Worm (Caenorhabditis elegans): ENCODE measurements around the gene F52H2.5.
A peak's percentile ranks its signal among the peaks of the same experiment; 100 is the strongest.

The F52H2.5 gene

DNA sequence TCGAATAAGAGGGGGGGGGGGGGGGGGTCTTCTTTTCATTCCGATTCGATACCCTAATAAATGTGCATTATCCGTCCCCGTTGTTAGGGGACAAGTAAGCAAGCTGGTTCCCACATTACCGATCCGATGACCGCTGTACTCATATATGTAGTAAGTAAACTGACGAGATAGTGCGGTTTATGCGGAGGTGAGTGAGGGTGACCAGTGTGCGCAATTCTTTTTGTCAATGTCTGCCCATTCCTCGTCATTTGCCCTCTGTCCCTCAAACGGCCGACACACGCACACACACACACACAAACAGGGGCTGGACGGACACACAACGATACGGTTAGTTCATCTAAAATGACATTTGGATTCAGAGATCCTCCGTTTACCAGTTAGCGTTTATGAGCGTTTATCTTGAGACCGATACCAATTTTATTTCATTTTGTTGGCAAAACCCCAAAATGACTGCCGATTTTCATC, 7.6 kb downstream of the F52H2.5 start, which contains the start of gene aat-3:
TSS of gene aat-3 (plus strand) at position 51 of the 465 bp plus-strand sequence.
- TF ChIP-seq pat-9 (tag; optimal IDR thresholded peaks at IDR 0.05) (no peak), hlh-30 (tag; optimal IDR thresholded peaks at IDR 0.05; ENCODE audit: insufficient read depth) (no peak), pros-1 (tag; optimal IDR thresholded peaks at IDR 0.05) (peak; percentile 23), ceh-48 (tag; optimal IDR thresholded peaks at IDR 0.05) (no peak), tbx-2 (tag; optimal IDR thresholded peaks at IDR 0.05) (peak; percentile 17), ceh-24 (tag; optimal IDR thresholded peaks at IDR 0.05) (no peak), sox-4 (tag; optimal IDR thresholded peaks at IDR 0.05) (no peak), hlh-15 (tag; optimal IDR thresholded peaks at IDR 0.05) (no peak), gmeb-2 (tag; optimal IDR thresholded peaks at IDR 0.05) (no peak), ref-2 (tag; optimal IDR thresholded peaks at IDR 0.05) (peak; percentile 34), ttx-3 (tag; optimal IDR thresholded peaks at IDR 0.05) (no peak), K09A11.1 (tag; optimal IDR thresholded peaks at IDR 0.05; ENCODE audit: insufficient read depth) (no peak), T23F11.4 (GFP tag; optimal IDR thresholded peaks at IDR 0.05) (no peak), elt-2 (tag; optimal IDR thresholded peaks at IDR 0.05) (no peak), ceh-9 (tag; optimal IDR thresholded peaks at IDR 0.05) (no peak), syd-9 (tag; optimal IDR thresholded peaks at IDR 0.05) (no peak), nhr-11 (tag; optimal IDR thresholded peaks at IDR 0.05) (no peak), pha-2 (tag; optimal IDR thresholded peaks at IDR 0.05) (no peak), ceh-18 (tag; optimal IDR thresholded peaks at IDR 0.05) (no peak), zip-5 (tag; optimal IDR thresholded peaks at IDR 0.05) (no peak), dmd-4 (tag; optimal IDR thresholded peaks at IDR 0.05; ENCODE audit: borderline replicate concordance) (no peak), ceh-30 (tag; optimal IDR thresholded peaks at IDR 0.05) (no peak), hlh-13 (GFP tag; optimal IDR thresholded peaks at IDR 0.05) (no peak), sox-2 (GFP tag; IDR thresholded peaks at IDR 0.05) (no peak), pag-3 (tag; optimal IDR thresholded peaks at IDR 0.05; ENCODE audit: borderline replicate concordance) (no peak), madf-2 (tag; optimal IDR thresholded peaks at IDR 0.05) (no peak), elt-4 (tag; optimal IDR thresholded peaks at IDR 0.05) (no peak), K02D7.2 (tag; optimal IDR thresholded peaks at IDR 0.05) (no peak), ahr-1 (tag; optimal IDR thresholded peaks at IDR 0.05) (no peak), lin-11 (tag; optimal IDR thresholded peaks at IDR 0.05) (no peak), tbx-7 (tag; optimal IDR thresholded peaks at IDR 0.05) (no peak), lim-6 (tag; optimal IDR thresholded peaks at IDR 0.05) (no peak), hlh-6 (tag; optimal IDR thresholded peaks at IDR 0.05) (no peak), pqm-1 (tag; optimal IDR thresholded peaks at IDR 0.05) (no peak), ceh-2 (tag; optimal IDR thresholded peaks at IDR 0.05) (no peak), C08G9.2 (tag; optimal IDR thresholded peaks at IDR 0.05) (no peak), sdc-2 (tag; optimal IDR thresholded peaks at IDR 0.05) (no peak), che-1 (tag; optimal IDR thresholded peaks at IDR 0.05) (no peak), pax-1 (tag; optimal IDR thresholded peaks at IDR 0.05) (no peak), fkh-10 (GFP tag; optimal IDR thresholded peaks at IDR 0.05) (no peak), ceh-31 (tag; optimal IDR thresholded peaks at IDR 0.05) (peak; percentile 42), unc-86 (tag; optimal IDR thresholded peaks at IDR 0.05) (no peak), npax-4 (tag; optimal IDR thresholded peaks at IDR 0.05) (no peak), dve-1 (tag; optimal IDR thresholded peaks at IDR 0.05) (no peak), odd-2 (tag; optimal IDR thresholded peaks at IDR 0.05) (no peak), Y22D7AL.16 (tag; optimal IDR thresholded peaks at IDR 0.05) (no peak), fkh-6 (tag; optimal IDR thresholded peaks at IDR 0.05) (peak; percentile 36), ama-1 (optimal IDR thresholded peaks at IDR 0.05) (no peak), nhr-232 (tag; optimal IDR thresholded peaks at IDR 0.05) (no peak), C38D4.7 (GFP tag; optimal IDR thresholded peaks at IDR 0.05) (no peak), ets-4 (tag; optimal IDR thresholded peaks at IDR 0.05) (no peak), ceh-19 (GFP tag; optimal IDR thresholded peaks at IDR 0.05) (peak; percentile 19), ceh-34 (tag; optimal IDR thresholded peaks at IDR 0.05) (peak; percentile 45), ztf-16 (tag; optimal IDR thresholded peaks at IDR 0.05) (no peak), fax-1 (tag; optimal IDR thresholded peaks at IDR 0.05) (no peak)
